Fruit fly (Drosophila melanogaster) whole organism, embryonic: Measurements from ENCODE around the gene r-cup.

Source experiments
- Bgb ChIP-seq: fragments of 200-800 bp; sonication (Bioruptor generic); IDR thresholded peaks from 2 replicates; pipeline ENCODE4 v1.3.6; 2022; ENCODE audit warnings: missing biosample characterization, missing genetic modification characterization; ENCODE audit not compliant: partially characterized antibody
- CG10462 ChIP-seq: fragments of 200-800 bp; sonication (Bioruptor generic); optimal IDR thresholded peaks from 2 replicates; lab custom pipeline; 2016; ENCODE audit warnings: missing biosample characterization, missing genetic modification characterization
- CG11093 ChIP-seq: fragments of 200-800 bp; sonication (Bioruptor generic); IDR thresholded peaks from 3 replicates; pipeline ENCODE4 v1.3.6; 2022; ENCODE audit warnings: missing biosample characterization, missing genetic modification characterization
- CG11696 ChIP-seq: fragments of 200-800 bp; sonication (Bioruptor generic); IDR thresholded peaks from 2 replicates; pipeline ENCODE4 v1.3.6; 2022; ENCODE audit warnings: missing biosample characterization, missing genetic modification characterization
- CG12071 ChIP-seq: fragments of 200-800 bp; sonication (Bioruptor generic); optimal IDR thresholded peaks from 3 replicates; lab custom pipeline; 2018; ENCODE audit warnings: missing biosample characterization, mild to moderate bottlenecking, missing genetic modification characterization
- CG14860 ChIP-seq: fragments of 200-800 bp; sonication (Bioruptor generic); IDR thresholded peaks from 3 replicates; pipeline ENCODE4 v1.3.6; 2022; ENCODE audit warnings: missing biosample characterization, missing genetic modification characterization; ENCODE audit not compliant: partially characterized antibody
- CG17186 ChIP-seq: fragments of 200-800 bp; sonication (Bioruptor generic); optimal IDR thresholded peaks from 3 replicates; lab custom pipeline; 2017; ENCODE audit warnings: missing biosample characterization, missing genetic modification reagents, missing genetic modification characterization
- CG31441 ChIP-seq: fragments of 200-800 bp; sonication (Bioruptor generic); IDR thresholded peaks from 2 replicates; pipeline ENCODE4 v1.3.6; 2022; ENCODE audit warnings: missing biosample characterization, missing genetic modification characterization
- CG42726 ChIP-seq: fragments of 200-800 bp; sonication (Bioruptor generic); IDR thresholded peaks from 2 replicates; pipeline ENCODE4 v1.3.6; 2022; ENCODE audit warnings: missing biosample characterization, missing genetic modification characterization; ENCODE audit not compliant: partially characterized antibody
- CG4360 ChIP-seq: fragments of 200-800 bp; sonication (Bioruptor generic); IDR thresholded peaks from 2 replicates; pipeline ENCODE4 v1.3.6; 2022; ENCODE audit warnings: missing biosample characterization, missing genetic modification characterization
- CG6791 ChIP-seq: fragments of 200-800 bp; sonication (Bioruptor generic); IDR thresholded peaks from 3 replicates; pipeline ENCODE4 v1.3.6; 2022; ENCODE audit warnings: missing biosample characterization, missing genetic modification characterization; ENCODE audit not compliant: partially characterized antibody
- CG8089 ChIP-seq: fragments of 200-800 bp; sonication (Bioruptor generic); optimal IDR thresholded peaks from 3 replicates; lab custom pipeline; 2016; ENCODE audit warnings: missing biosample characterization, missing genetic modification characterization
- CG9215 ChIP-seq: fragments of 200-800 bp; sonication (Bioruptor generic); IDR thresholded peaks from 2 replicates; pipeline ENCODE4 v1.3.6; 2022; ENCODE audit warnings: missing biosample characterization, missing genetic modification characterization
- CG9437 ChIP-seq: fragments of 200-800 bp; sonication (Bioruptor generic); optimal IDR thresholded peaks from 2 replicates; lab custom pipeline; 2018; ENCODE audit warnings: missing biosample characterization, mild to moderate bottlenecking, missing genetic modification characterization
- CG9932 ChIP-seq: fragments of 200-800 bp; sonication (Bioruptor generic); IDR thresholded peaks from 2 replicates; pipeline ENCODE4 v1.3.6; 2022; ENCODE audit warnings: missing biosample characterization, missing genetic modification characterization
- Dad ChIP-seq: fragments of 200-800 bp; sonication (Bioruptor generic); optimal IDR thresholded peaks from 3 replicates; lab custom pipeline; 2016; ENCODE audit warnings: missing biosample characterization, missing genetic modification characterization
- Dip3 ChIP-seq: fragments of 200-800 bp; sonication (Bioruptor generic); optimal IDR thresholded peaks from 3 replicates; lab custom pipeline; 2016; ENCODE audit warnings: missing biosample characterization, missing genetic modification characterization
- Dll ChIP-seq: fragments of 200-800 bp; sonication (Bioruptor generic); IDR thresholded peaks from 4 replicates; pipeline ENCODE4 v1.3.6; 2022; ENCODE audit warnings: missing biosample characterization, missing genetic modification characterization; ENCODE audit not compliant: partially characterized antibody
- Dp ChIP-seq: fragments of 200-800 bp; sonication (Bioruptor generic); optimal IDR thresholded peaks from 2 replicates; lab custom pipeline; 2018; ENCODE audit warnings: missing biosample characterization, mild to moderate bottlenecking, missing genetic modification characterization, moderate library complexity
- Dref ChIP-seq: fragments of 200-800 bp; sonication (Bioruptor generic); IDR thresholded peaks from 2 replicates; pipeline ENCODE4 v1.3.6; 2022; ENCODE audit warnings: missing biosample characterization, missing genetic modification characterization
- E2f2 ChIP-seq: fragments of 200-800 bp; sonication (Bioruptor generic); IDR thresholded peaks from 2 replicates; pipeline ENCODE4 v1.3.6; 2022; ENCODE audit warnings: missing biosample characterization, missing genetic modification characterization
- Opbp ChIP-seq: fragments of 200-800 bp; sonication (Bioruptor generic); IDR thresholded peaks from 3 replicates; pipeline ENCODE4 v1.3.6; 2022; ENCODE audit warnings: missing biosample characterization, missing genetic modification characterization; ENCODE audit not compliant: partially characterized antibody
- amos ChIP-seq: fragments of 200-800 bp; sonication (Bioruptor generic); IDR thresholded peaks from 2 replicates; pipeline ENCODE4 v1.3.6; 2022; ENCODE audit warnings: missing biosample characterization, missing genetic modification characterization; ENCODE audit not compliant: partially characterized antibody
- az2 ChIP-seq: fragments of 200-800 bp; sonication (Bioruptor generic); optimal IDR thresholded peaks from 3 replicates; lab custom pipeline; 2016; ENCODE audit warnings: missing biosample characterization, missing genetic modification characterization
- bbx ChIP-seq: fragments of 200-800 bp; sonication (Bioruptor generic); IDR thresholded peaks from 2 replicates; pipeline ENCODE4 v1.3.6; 2022; ENCODE audit warnings: missing biosample characterization, missing genetic modification characterization; ENCODE audit not compliant: partially characterized antibody
- cato ChIP-seq: fragments of 200-800 bp; sonication (Bioruptor generic); optimal IDR thresholded peaks from 2 replicates; lab custom pipeline; 2016; ENCODE audit warnings: missing biosample characterization, missing genetic modification characterization, borderline replicate concordance
- chif ChIP-seq, 2 experiments: fragments of 200-800 bp; sonication (Bioruptor generic); optimal IDR thresholded peaks; 3 replicates each; lab custom pipeline; 2016; ENCODE audit warnings: missing biosample characterization in 2 of 2, missing genetic modification characterization in 2 of 2
- ems ChIP-seq: fragments of 200-800 bp; sonication (Bioruptor generic); optimal IDR thresholded peaks from 3 replicates; lab custom pipeline; 2016; ENCODE audit warnings: missing biosample characterization, missing genetic modification characterization
- ewg ChIP-seq: fragments of 200-800 bp; sonication (Bioruptor generic); optimal IDR thresholded peaks from 3 replicates; lab custom pipeline; 2017; ENCODE audit warnings: mild to moderate bottlenecking, missing biosample characterization, missing genetic modification reagents, missing genetic modification characterization
- gem ChIP-seq: fragments of 200-800 bp; sonication (Bioruptor generic); optimal IDR thresholded peaks from 2 replicates; lab custom pipeline; 2019; ENCODE audit warnings: missing biosample characterization, mild to moderate bottlenecking, missing genetic modification characterization, moderate library complexity
- hbn ChIP-seq: fragments of 200-800 bp; sonication (Bioruptor generic); IDR thresholded peaks from 2 replicates; pipeline ENCODE4 v1.3.6; 2022; ENCODE audit warnings: missing biosample characterization, missing genetic modification characterization; ENCODE audit not compliant: partially characterized antibody
- jing ChIP-seq: fragments of 200-800 bp; sonication (Bioruptor generic); optimal IDR thresholded peaks from 2 replicates; lab custom pipeline; 2018; ENCODE audit warnings: missing biosample characterization, mild to moderate bottlenecking, missing genetic modification characterization
- knrl ChIP-seq: fragments of 200-800 bp; sonication (Bioruptor generic); IDR thresholded peaks from 3 replicates; pipeline ENCODE4 v1.3.6; 2022; ENCODE audit warnings: missing biosample characterization, missing genetic modification characterization; ENCODE audit not compliant: partially characterized antibody
- lbe ChIP-seq: fragments of 200-800 bp; sonication (Bioruptor generic); optimal IDR thresholded peaks from 2 replicates; lab custom pipeline; 2016; ENCODE audit warnings: missing biosample characterization, mild to moderate bottlenecking, missing genetic modification characterization
- pzg ChIP-seq: fragments of 200-800 bp; sonication (Bioruptor generic); optimal IDR thresholded peaks from 3 replicates; lab custom pipeline; 2018; ENCODE audit warnings: missing biosample characterization, mild to moderate bottlenecking, missing genetic modification characterization, moderate library complexity
- sna ChIP-seq: fragments of 200-800 bp; sonication (Bioruptor generic); IDR thresholded peaks from 2 replicates; pipeline ENCODE4 v1.3.6; 2022; ENCODE audit warnings: missing biosample characterization, missing genetic modification characterization; ENCODE audit not compliant: partially characterized antibody
- stwl ChIP-seq: fragments of 200-800 bp; sonication (Bioruptor generic); optimal IDR thresholded peaks from 3 replicates; lab custom pipeline; 2018; ENCODE audit warnings: missing biosample characterization, mild to moderate bottlenecking, missing genetic modification characterization, moderate library complexity
- trem ChIP-seq: fragments of 200-800 bp; optimal IDR thresholded peaks from 3 replicates; lab custom pipeline; 2019; ENCODE audit warnings: missing biosample characterization, mild to moderate bottlenecking, missing genetic modification characterization, moderate library complexity
- tup ChIP-seq: fragments of 200-800 bp; sonication (Bioruptor generic); optimal IDR thresholded peaks from 2 replicates; lab custom pipeline; 2016; ENCODE audit warnings: missing biosample characterization, mild to moderate bottlenecking, missing genetic modification characterization, moderate library complexity

r-cup gene

dm6 chrX:21035208-21035937, 9.7 kb upstream of the r-cup start, which contains the start of gene Ntf-2 (continued):
- TF ChIP-seq sna (peak; percentile 55; the same call in 1 of the 2 replicates), CG8089 (GFP tag; lab: Kevin White, UChicago) (no peak), Dip3 (GFP tag; lab: Kevin White, UChicago) (peak; percentile 30), az2 (GFP tag; lab: Kevin White, UChicago) (peak; percentile 16), bbx (GFP tag; lab: Robert Waterston, UW) (peak; percentile 90), CG31441 (GFP tag; lab: Robert Waterston, UW) (no peak), tup (GFP tag; lab: Kevin White, UChicago) (no peak), ems (GFP tag; lab: Kevin White, UChicago) (no peak), gem (no peak), CG4360 (GFP tag; lab: Robert Waterston, UW) (no peak), Dll (GFP tag; lab: Robert Waterston, UW) (peak; percentile 75), CG12071 (GFP tag; lab: Kevin White, UChicago) (no peak), CG14860 (GFP tag; lab: Robert Waterston, UW) (peak; percentile 80), knrl (GFP tag; lab: Robert Waterston, UW) (peak; percentile 78; the same call in 2 of the 3 replicates), jing (GFP tag; lab: Kevin White, UChicago) (no peak), CG11696 (no peak)
- TF ChIP-seq, all 482 proteins: peak for 108

dm6 chrX:21034638-21035037, 8.9 kb upstream of the r-cup start:
- TF ChIP-seq Dp (GFP tag; lab: Kevin White, UChicago) (peak; percentile 19), Dad (GFP tag; lab: Kevin White, UChicago) (no peak), CG42726 (GFP tag; lab: Robert Waterston, UW) (0 out of 2 replicates have a peak, but pooled peaks have one; percentile 10), hbn (GFP tag; lab: Robert Waterston, UW) (peak; percentile 13; the same call in 1 of the 2 replicates), stwl (tag; lab: Kevin White, UChicago) (peak; percentile 37), CG11093 (GFP tag; lab: Robert Waterston, UW) (no peak), Dref (GFP tag; lab: Robert Waterston, UW) (peak; percentile 66), bbx (GFP tag; lab: Robert Waterston, UW) (peak; percentile 17; the same call in 1 of the 2 replicates), amos (peak; percentile 44; the same call in 1 of the 2 replicates), E2f2 (GFP tag; lab: Robert Waterston, UW) (peak; percentile 71), chif (GFP tag; optimal IDR thresholded peaks at IDR 0.05; lab: Kevin White, UChicago) (no peak), CG17186 (peak; percentile 14), lbe (GFP tag; lab: Kevin White, UChicago) (no peak), pzg (GFP tag; lab: Kevin White, UChicago) (peak; percentile 9), trem (peak; percentile 21), Bgb (GFP tag; lab: Robert Waterston, UW) (peak; percentile 20; the same call in 1 of the 2 replicates), cato (no peak), CG9437 (no peak), CG9215 (GFP tag; lab: Robert Waterston, UW) (no peak), CG10462 (no peak), ewg (GFP tag; lab: Kevin White, UChicago) (peak; percentile 24), Opbp (GFP tag; lab: Robert Waterston, UW) (peak; percentile 22; the same call in 1 of the 3 replicates), CG6791 (peak; percentile 63; the same call in 1 of the 3 replicates), CG9932 (GFP tag; lab: Robert Waterston, UW) (no peak)
